Fruit fly (Drosophila melanogaster): ENCODE measurements around the gene Non2.

Gene Non2

dm6 chr3L:2805956-2806527, 39.2 kb downstream of the Non2 start (continued):
- TF ChIP-seq croc (GFP tag; conservative IDR thresholded peaks at IDR 0.05) (peak; percentile 68), CHES-1-like (GFP tag; optimal IDR thresholded peaks at IDR 0.05) (no peak), BEAF-32 (GFP tag; optimal IDR thresholded peaks at IDR 0.05) (no peak), jigr1 (GFP tag; IDR thresholded peaks at IDR 0.05) (peak; percentile 68; the same call in 2 of the 3 replicates), CG11456 (GFP tag; IDR thresholded peaks at IDR 0.05) (peak; percentile 93), tap (tag; optimal IDR thresholded peaks at IDR 0.05) (peak; percentile 62), CG7839 (tag; optimal IDR thresholded peaks at IDR 0.05) (peak; percentile 85), gem (tag; optimal IDR thresholded peaks at IDR 0.05) (peak; percentile 72), unpg (GFP tag; optimal IDR thresholded peaks at IDR 0.05) (peak; percentile 64), gfzf (GFP tag; optimal IDR thresholded peaks at IDR 0.05) (no peak), CG3407 (GFP tag; optimal IDR thresholded peaks at IDR 0.05) (peak; percentile 12), fru (optimal IDR thresholded peaks at IDR 0.05) (no peak), CG7745 (tag; optimal IDR thresholded peaks at IDR 0.05) (no peak), Tbp (GFP tag; optimal IDR thresholded peaks at IDR 0.05) (no peak), CG9215 (GFP tag; IDR thresholded peaks at IDR 0.05) (peak; percentile 71)

dm6 chr3L:2807376-2807775, 40.6 kb downstream of the Non2 start:
- TF ChIP-seq CG7357 (GFP tag; IDR thresholded peaks at IDR 0.05) = 0 out of 3 replicates have a peak, but pooled peaks have one; percentile 21
- no peak for TF ChIP-seq cad (GFP tag; optimal IDR thresholded peaks at IDR 0.05)
- no peak for TF ChIP-seq vfl (GFP tag; optimal IDR thresholded peaks at IDR 0.05)
- peak; percentile 2 for TF ChIP-seq Med (GFP tag)
- TF ChIP-seq Ets65A (GFP tag) = peak; percentile 73
- TF ChIP-seq CG17802 (tag; optimal IDR thresholded peaks at IDR 0.05) = no peak

- TF ChIP-seq crp (GFP tag; optimal IDR thresholded peaks at IDR 0.05) (no peak), CG3838 (GFP tag; optimal IDR thresholded peaks at IDR 0.05) (no peak), zen2 (GFP tag; IDR thresholded peaks at IDR 0.05; ENCODE audit: partially characterized antibody) (no peak), bigmax (GFP tag; optimal IDR thresholded peaks at IDR 0.05) (no peak), trem (tag; optimal IDR thresholded peaks at IDR 0.05) (no peak), lab (GFP tag; optimal IDR thresholded peaks at IDR 0.05) (no peak), phol (tag; optimal IDR thresholded peaks at IDR 0.05) (no peak), gem (tag; optimal IDR thresholded peaks at IDR 0.05) (peak; percentile 32), sqz (GFP tag; optimal IDR thresholded peaks at IDR 0.05) (peak; percentile 17), hkb (optimal IDR thresholded peaks at IDR 0.05) (no peak), hkb (GFP tag; IDR thresholded peaks at IDR 0.05) (no peak), Sox100B (GFP tag; optimal IDR thresholded peaks at IDR 0.05) (no peak), CG2712 (tag; optimal IDR thresholded peaks at IDR 0.05) (peak; percentile 16), CG4360 (GFP tag; IDR thresholded peaks at IDR 0.05) (0 out of 2 replicates have a peak, but pooled peaks have one; percentile 43), eve (GFP tag; optimal IDR thresholded peaks at IDR 0.05) (peak in 1 of 2 experiments; percentile 46), psq (GFP tag; optimal IDR thresholded peaks at IDR 0.05) (peak; percentile 75), kni (GFP tag; optimal IDR thresholded peaks at IDR 0.05) (peak; percentile 45), CG2199 (GFP tag; IDR thresholded peaks at IDR 0.05) (peak; percentile 48; the same call in 1 of the 3 replicates), CG17802 (tag; optimal IDR thresholded peaks at IDR 0.05) (no peak), lilli (GFP tag; optimal IDR thresholded peaks at IDR 0.05) (peak; percentile 22), lbe (GFP tag; optimal IDR thresholded peaks at IDR 0.05) (peak; percentile 22), CG17612 (GFP tag; IDR thresholded peaks at IDR 0.05) (0 out of 2 replicates have a peak, but pooled peaks have one; percentile 12), CG1832 (GFP tag; optimal IDR thresholded peaks at IDR 0.05) (peak; percentile 94), bsh (GFP tag; optimal IDR thresholded peaks at IDR 0.05) (peak; percentile 28 to 68), Med (GFP tag) (peak; percentile 47), CG12744 (GFP tag; optimal IDR thresholded peaks at IDR 0.05) (no peak), Nf-YA (GFP tag; IDR thresholded peaks at IDR 0.05) (no peak), gsb (GFP tag; IDR thresholded peaks at IDR 0.05) (no peak), CG10979 (tag; optimal IDR thresholded peaks at IDR 0.05) (peak; percentile 23)
Measured at dm6 chr3L:2808278-2808892, 41.6 kb downstream of the Non2 start.

Measured in whole organism, embryonic.